Worm (Caenorhabditis elegans) whole organism, L1 larva: ENCODE data around the gene iff-2.

Experiments used
- C16A3.4 ChIP-seq: fragments of 150-350 bp; optimal IDR thresholded peaks from 2 replicates; lab custom pipeline; 2014; ENCODE audit warnings: missing biosample characterization, missing genetic modification characterization
- C34B4.2 ChIP-seq: sonication (generic microtip); optimal IDR thresholded peaks from 2 replicates; lab custom pipeline; 2017; ENCODE audit warnings: mild to moderate bottlenecking, missing genetic modification characterization, missing compliant biosample characterization
- F16B12.6 ChIP-seq: fragments of 150-350 bp; optimal IDR thresholded peaks from 2 replicates; lab custom pipeline; 2014; ENCODE audit warnings: missing biosample characterization, missing genetic modification characterization
- aha-1 ChIP-seq: fragments of 150-350 bp; optimal IDR thresholded peaks from 2 replicates; lab custom pipeline; 2014; ENCODE audit warnings: missing biosample characterization, missing genetic modification characterization
- alr-1 ChIP-seq: fragments of 200-800 bp; sonication (Bioruptor generic); optimal IDR thresholded peaks from 2 replicates; lab custom pipeline; 2018; ENCODE audit warnings: borderline replicate concordance, mild to moderate bottlenecking, missing genetic modification characterization, missing compliant biosample characterization
- ama-1 ChIP-seq: fragments of 150-350 bp; optimal IDR thresholded peaks from 2 replicates; lab custom pipeline; 2014
- blmp-1 ChIP-seq: fragments of 150-350 bp; optimal IDR thresholded peaks from 2 replicates; lab custom pipeline; 2014; ENCODE audit warnings: missing biosample characterization, missing genetic modification characterization
- ceh-63 ChIP-seq: fragments of 200-800 bp; sonication (Bioruptor generic); optimal IDR thresholded peaks from 2 replicates; lab custom pipeline; 2018; ENCODE audit warnings: mild to moderate bottlenecking, missing genetic modification characterization, missing compliant biosample characterization
- ceh-8 ChIP-seq: fragments of 200-800 bp; sonication (Bioruptor generic); optimal IDR thresholded peaks from 2 replicates; lab custom pipeline; 2018; ENCODE audit warnings: mild to moderate bottlenecking, missing genetic modification characterization, moderate library complexity, missing compliant biosample characterization
- ceh-82 ChIP-seq, 3 experiments: fragments of 150-350 bp in 1 of 3; sonication (generic microtip) in 2 of 3; optimal IDR thresholded peaks; 2 replicates each; lab custom pipeline; 2014 to 2017; ENCODE audit warnings: missing biosample characterization in 3 of 3, missing genetic modification characterization in 3 of 3
- ceh-88 ChIP-seq: fragments of 200-800 bp; sonication (Bioruptor generic); IDR thresholded peaks from 2 replicates; pipeline ENCODE4 v1.3.6; 2022; ENCODE audit warnings: missing genetic modification characterization, missing compliant biosample characterization
- efl-1 ChIP-seq, 4 experiments: fragments of 150-350 bp; optimal IDR thresholded peaks in 3 of 4; peaks in 1 of 4; 1 replicate in 1 of 4; 2 replicates in 3 of 4; lab custom pipeline; 2014; ENCODE audit warnings: missing biosample characterization in 2 of 4, missing genetic modification characterization in 2 of 4, missing genetic modification reagents in 2 of 4
- elt-2 ChIP-seq: sonication (generic microtip); optimal IDR thresholded peaks from 2 replicates; lab custom pipeline; 2016; ENCODE audit warnings: missing genetic modification characterization, mild to moderate bottlenecking, inconsistent platforms, missing compliant biosample characterization, missing genetic modification reagents
- ets-5 ChIP-seq: fragments of 200-800 bp; sonication (Bioruptor generic); IDR thresholded peaks from 2 replicates; pipeline ENCODE4 v1.3.6; 2022; ENCODE audit warnings: missing genetic modification characterization, missing compliant biosample characterization
- fkh-10 ChIP-seq: sonication (generic microtip); optimal IDR thresholded peaks from 2 replicates; lab custom pipeline; 2017; ENCODE audit warnings: missing biosample characterization, missing genetic modification reagents, missing genetic modification characterization
- fos-1 ChIP-seq: fragments of 150-350 bp; optimal IDR thresholded peaks from 2 replicates; lab custom pipeline; 2014; ENCODE audit warnings: missing biosample characterization, missing genetic modification characterization
- hlh-17 ChIP-seq: fragments of 200-800 bp; sonication (Bioruptor generic); optimal IDR thresholded peaks from 2 replicates; lab custom pipeline; 2018; ENCODE audit warnings: missing genetic modification characterization, mild to moderate bottlenecking, missing compliant biosample characterization, moderate library complexity, borderline replicate concordance
- jun-1 ChIP-seq: fragments of 150-350 bp; optimal IDR thresholded peaks from 2 replicates; lab custom pipeline; 2014; ENCODE audit warnings: missing biosample characterization, missing genetic modification reagents, missing genetic modification characterization
- lin-13 ChIP-seq: fragments of 150-350 bp; optimal IDR thresholded peaks from 2 replicates; lab custom pipeline; 2014; ENCODE audit warnings: missing biosample characterization, missing genetic modification reagents, missing genetic modification characterization
- lin-14 ChIP-seq: fragments of 200-800 bp; sonication (Bioruptor generic); optimal IDR thresholded peaks from 2 replicates; lab custom pipeline; 2018; ENCODE audit warnings: mild to moderate bottlenecking, missing genetic modification characterization, moderate library complexity, missing compliant biosample characterization
- lin-35 ChIP-seq, 2 experiments: fragments of 150-350 bp; optimal IDR thresholded peaks; 2 replicates each; lab custom pipeline; 2014; ENCODE audit warnings: missing biosample characterization in 2 of 2, missing genetic modification characterization in 2 of 2, missing genetic modification reagents in 2 of 2
- lin-39 ChIP-seq: fragments of 150-350 bp; optimal IDR thresholded peaks from 2 replicates; lab custom pipeline; 2014; ENCODE audit warnings: missing biosample characterization, missing genetic modification reagents, missing genetic modification characterization
- mdl-1 ChIP-seq, 2 experiments: fragments of 150-350 bp; optimal IDR thresholded peaks; 2 replicates each; lab custom pipeline; 2014 to 2017; ENCODE audit warnings: missing biosample characterization in 2 of 2, missing genetic modification characterization in 2 of 2, inconsistent platforms in 1 of 2
- nhr-19 ChIP-seq: fragments of 200-800 bp; sonication (Bioruptor generic); conservative IDR thresholded peaks from 2 replicates; pipeline ENCODE4 v1.3.6; 2022; ENCODE audit warnings: missing genetic modification characterization, missing compliant biosample characterization
- nhr-20 ChIP-seq: sonication (generic microtip); optimal IDR thresholded peaks from 2 replicates; lab custom pipeline; 2016; ENCODE audit warnings: mild to moderate bottlenecking, missing genetic modification characterization, missing compliant biosample characterization
- nhr-28 ChIP-seq: fragments of 150-350 bp; optimal IDR thresholded peaks from 2 replicates; lab custom pipeline; 2014; ENCODE audit warnings: missing biosample characterization, missing genetic modification characterization
- nhr-71 ChIP-seq: sonication (generic microtip); optimal IDR thresholded peaks from 2 replicates; lab custom pipeline; 2016; ENCODE audit warnings: mild to moderate bottlenecking, missing genetic modification characterization, moderate library complexity, missing compliant biosample characterization
- nhr-77 ChIP-seq: fragments of 150-350 bp; optimal IDR thresholded peaks from 2 replicates; lab custom pipeline; 2014; ENCODE audit warnings: missing biosample characterization, missing genetic modification characterization
- nhr-85 ChIP-seq: sonication (generic microtip); peaks from one replicate; lab custom pipeline; 2016; ENCODE audit warnings: missing genetic modification characterization, inconsistent platforms, missing compliant biosample characterization
- nhr-90 ChIP-seq: sonication (generic microtip); optimal IDR thresholded peaks from 2 replicates; lab custom pipeline; 2016; ENCODE audit warnings: mild to moderate bottlenecking, missing genetic modification characterization, missing compliant biosample characterization; ENCODE audit not compliant: poor library complexity
- pag-3 ChIP-seq: sonication (generic microtip); optimal IDR thresholded peaks from 2 replicates; lab custom pipeline; 2017; ENCODE audit warnings: missing genetic modification characterization, mild to moderate bottlenecking, missing compliant biosample characterization, antibody characterized with exemption, borderline replicate concordance; ENCODE audit not compliant: insufficient read depth
- pqm-1 ChIP-seq: sonication (generic microtip); optimal IDR thresholded peaks from 3 replicates; lab custom pipeline; 2017; ENCODE audit warnings: missing biosample characterization, missing genetic modification characterization
- rnt-1 ChIP-seq: sonication (generic microtip); optimal IDR thresholded peaks from 2 replicates; lab custom pipeline; 2016; ENCODE audit warnings: mild to moderate bottlenecking, missing genetic modification characterization, moderate library complexity, missing compliant biosample characterization
- skn-1 ChIP-seq: fragments of 150-350 bp; optimal IDR thresholded peaks from 2 replicates; lab custom pipeline; 2014; ENCODE audit warnings: missing biosample characterization, missing genetic modification characterization
- snpc-4 ChIP-seq: fragments of 150-350 bp; optimal IDR thresholded peaks from 2 replicates; lab custom pipeline; 2014; ENCODE audit warnings: missing biosample characterization, missing genetic modification characterization
- snu-23 ChIP-seq: sonication (generic microtip); optimal IDR thresholded peaks from 2 replicates; lab custom pipeline; 2016; ENCODE audit warnings: missing genetic modification characterization, missing compliant biosample characterization
- sox-4 ChIP-seq: sonication (generic microtip); optimal IDR thresholded peaks from 2 replicates; lab custom pipeline; 2016; ENCODE audit warnings: missing genetic modification characterization, missing compliant biosample characterization
- sptf-1 ChIP-seq: fragments of 150-350 bp; optimal IDR thresholded peaks from 2 replicates; lab custom pipeline; 2014; ENCODE audit warnings: missing biosample characterization, missing genetic modification characterization
- sup-37 ChIP-seq: fragments of 200-800 bp; sonication (Bioruptor generic); optimal IDR thresholded peaks from 2 replicates; lab custom pipeline; 2018; ENCODE audit warnings: mild to moderate bottlenecking, missing genetic modification characterization, missing compliant biosample characterization
- unc-30 ChIP-seq: sonication (generic microtip); optimal IDR thresholded peaks from 2 replicates; lab custom pipeline; 2017; ENCODE audit warnings: missing biosample characterization, missing genetic modification characterization
- unc-62 ChIP-seq: fragments of 150-350 bp; optimal IDR thresholded peaks from 2 replicates; lab custom pipeline; 2014; ENCODE audit warnings: missing biosample characterization, missing genetic modification reagents, missing genetic modification characterization
- unc-98 ChIP-seq: fragments of 200-800 bp; sonication (Bioruptor generic); IDR thresholded peaks from 2 replicates; pipeline ENCODE4 v1.3.6; 2022; ENCODE audit warnings: missing genetic modification characterization, missing compliant biosample characterization
- vab-15 ChIP-seq: sonication (generic microtip); optimal IDR thresholded peaks from 2 replicates; lab custom pipeline; 2017; ENCODE audit warnings: missing genotype, mild to moderate bottlenecking, missing genetic modification characterization, missing compliant biosample characterization
- zag-1 ChIP-seq: fragments of 150-350 bp; optimal IDR thresholded peaks from 2 replicates; lab custom pipeline; 2014; ENCODE audit warnings: missing biosample characterization, missing genetic modification characterization
- ztf-11 ChIP-seq, 2 experiments: sonication (generic microtip); optimal IDR thresholded peaks; 2 replicates each; lab custom pipeline; 2016 to 2017; ENCODE audit warnings: missing genetic modification characterization in 2 of 2, missing biosample characterization in 1 of 2, missing compliant biosample characterization in 1 of 2
- ztf-4 ChIP-seq: fragments of 150-350 bp; optimal IDR thresholded peaks from 2 replicates; lab custom pipeline; 2014; ENCODE audit warnings: missing biosample characterization, missing genetic modification characterization

iff-2 gene

DNA sequence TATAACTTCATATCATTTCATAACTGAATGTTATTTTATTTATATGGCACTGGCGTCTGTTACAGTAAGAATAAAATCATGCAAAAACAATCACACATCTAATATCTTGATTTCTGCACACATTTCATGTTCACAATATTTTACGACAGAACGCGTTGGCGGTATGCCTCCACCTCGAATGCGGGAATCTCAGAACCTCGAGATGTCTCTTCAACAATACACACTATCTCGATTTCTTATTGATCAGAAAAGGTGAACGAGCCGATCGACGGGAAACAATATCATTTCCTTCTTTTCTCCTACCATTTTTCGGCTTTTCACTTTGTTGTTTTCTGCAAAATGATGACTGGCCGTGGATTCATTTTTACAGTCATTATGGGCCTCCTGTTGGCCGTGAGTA, 46.5 kb upstream of the iff-2 start, which contains the start of gene F28C6.10:
TSS of gene F28C6.10 (plus strand) at position 301 of the 400 bp plus-strand sequence.
- TF ChIP-seq alr-1 (tag; lab: Kevin White, UChicago): no peak
- no peak for TF ChIP-seq ceh-82 (tag; optimal IDR thresholded peaks at IDR 0.05; lab: Kevin White, UChicago)

DNA sequence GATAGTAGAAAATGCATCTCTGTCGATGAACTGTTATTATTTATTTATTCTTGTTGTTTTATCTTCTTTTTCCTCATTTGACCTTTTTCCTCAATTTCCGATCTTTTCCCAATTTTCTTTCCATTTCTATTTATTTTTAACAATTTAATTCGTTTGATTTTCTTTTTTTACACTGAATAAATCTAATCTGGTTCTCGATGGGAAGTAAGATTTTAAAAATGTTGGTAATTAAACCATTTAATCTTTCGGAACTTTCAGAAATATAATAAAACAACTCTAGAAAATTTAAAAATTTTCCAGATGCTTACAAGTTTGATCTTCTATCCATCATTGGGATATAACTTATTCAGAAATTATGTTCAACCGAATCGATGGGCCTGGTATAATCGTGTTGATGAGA, 45.4 kb upstream of the iff-2 start, which contains the start of gene F28C6.8:
TSS of gene F28C6.8 (plus strand) at position 301 of the 400 bp plus-strand sequence.
- TF ChIP-seq unc-62 (GFP tag; lab: Kevin White, UChicago) (no peak), ets-5 (GFP tag; lab: Robert Waterston, UW) (no peak), nhr-77 (no peak), pqm-1 (tag; lab: Kevin White, UChicago) (no peak), fos-1 (tag; lab: Kevin White, UChicago) (no peak), nhr-85 (tag; lab: Kevin White, UChicago) (no peak), unc-30 (tag; lab: Kevin White, UChicago) (no peak), ceh-8 (GFP tag; lab: Kevin White, UChicago) (no peak), nhr-20 (no peak), rnt-1 (tag; lab: Kevin White, UChicago) (no peak), nhr-71 (tag; lab: Kevin White, UChicago) (no peak), ztf-11 (tag; optimal IDR thresholded peaks at IDR 0.05; lab: Kevin White, UChicago) (no peak), elt-2 (tag; lab: Kevin White, UChicago) (no peak), C34B4.2 (no peak), ztf-4 (tag; lab: Kevin White, UChicago) (no peak), jun-1 (no peak)
- TF ChIP-seq, all 84 proteins: peak for 0

DNA sequence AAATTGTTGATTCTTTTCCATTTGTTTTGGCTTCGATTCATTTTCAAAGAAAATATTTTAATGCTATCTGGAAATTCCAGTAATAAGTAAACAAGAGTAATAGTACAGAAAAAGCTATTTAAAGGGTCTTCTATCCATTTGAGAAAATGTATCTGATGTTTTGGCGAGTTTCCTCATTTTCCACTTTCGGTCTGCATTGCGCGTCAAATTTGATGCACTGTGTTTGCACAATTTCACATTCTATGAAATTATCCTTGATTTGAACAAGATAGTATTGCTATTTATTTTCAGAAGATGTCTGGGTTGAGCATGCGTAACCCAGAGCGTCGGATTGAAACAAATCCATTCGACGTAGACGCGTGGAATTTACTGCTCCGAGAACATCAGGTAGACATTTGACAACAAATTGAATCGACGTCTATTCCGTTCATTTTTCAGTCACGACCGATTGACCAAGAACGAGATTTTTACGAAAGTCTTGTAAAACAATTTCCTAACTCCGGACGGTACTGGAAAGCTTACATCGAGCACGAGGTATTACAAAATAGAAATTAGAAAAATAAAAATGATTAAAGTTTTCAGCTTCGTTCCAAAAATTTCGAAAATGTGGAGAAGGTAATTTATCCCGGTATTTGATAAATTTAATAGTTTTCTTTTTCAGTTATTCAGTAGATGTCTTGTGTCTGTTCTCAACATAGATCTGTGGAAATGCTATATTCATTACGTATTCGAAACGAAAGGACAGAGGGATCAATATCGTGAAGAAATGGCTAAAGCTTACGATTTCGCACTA, 42.6 kb upstream of the iff-2 start, which contains the start of gene suf-1:
TSS of gene suf-1 (plus strand) at position 280 of the 793 bp plus-strand sequence.
- no peak for TF ChIP-seq fkh-10 (GFP tag; lab: Kevin White, UChicago)
- peak; percentile 50 to 51 for TF ChIP-seq efl-1 (optimal IDR thresholded peaks at IDR 0.05; lab: Kevin White, UChicago)
- TF ChIP-seq efl-1 (GFP tag; optimal IDR thresholded peaks at IDR 0.05 in 1 of 2; lab: Kevin White, UChicago): peak; percentile 42 to 92
- peak; percentile 35 for TF ChIP-seq blmp-1 (tag; lab: Kevin White, UChicago)
- no peak for TF ChIP-seq lin-14 (GFP tag; lab: Kevin White, UChicago)
- TF ChIP-seq snpc-4 (tag; lab: Kevin White, UChicago): no peak
- no peak for TF ChIP-seq C16A3.4 (tag; lab: Kevin White, UChicago)
- TF ChIP-seq unc-98 (GFP tag; lab: Robert Waterston, UW): no peak
- no peak for TF ChIP-seq aha-1 (tag; lab: Kevin White, UChicago)
- no peak for TF ChIP-seq skn-1
- no peak for TF ChIP-seq sup-37 (GFP tag; lab: Kevin White, UChicago)
- peak; percentile 42 for TF ChIP-seq snu-23 (GFP tag; lab: Kevin White, UChicago)
- TF ChIP-seq pag-3: no peak
- no peak for TF ChIP-seq nhr-85 (tag; lab: Kevin White, UChicago)
- peak; percentile 78 for TF ChIP-seq F16B12.6 (tag; lab: Kevin White, UChicago)
- no peak for TF ChIP-seq zag-1 (tag; lab: Kevin White, UChicago)
- peak; percentile 78 for TF ChIP-seq ama-1
- TF ChIP-seq lin-39 (tag; lab: Kevin White, UChicago): no peak
- no peak for TF ChIP-seq ets-5 (GFP tag; lab: Robert Waterston, UW)
- TF ChIP-seq hlh-17 (GFP tag; lab: Kevin White, UChicago): no peak
- no peak for TF ChIP-seq elt-2 (tag; lab: Kevin White, UChicago)
- no peak for TF ChIP-seq lin-13 (GFP tag; lab: Kevin White, UChicago)
- no peak for TF ChIP-seq sptf-1
- TF ChIP-seq pqm-1 (tag; lab: Kevin White, UChicago): no peak
- no peak for TF ChIP-seq jun-1
- TF ChIP-seq fos-1 (tag; lab: Kevin White, UChicago): peak; percentile 0
- no peak for TF ChIP-seq ceh-82 (tag; optimal IDR thresholded peaks at IDR 0.05; lab: Kevin White, UChicago)
- 0 out of 2 replicates have a peak, but pooled peaks have one; percentile 18 for TF ChIP-seq nhr-19 (GFP tag; lab: Robert Waterston, UW)
- no peak for TF ChIP-seq nhr-28
- TF ChIP-seq nhr-90 (tag; lab: Kevin White, UChicago): peak; percentile 42
- TF ChIP-seq vab-15 (tag; lab: Kevin White, UChicago): no peak
- TF ChIP-seq unc-30 (tag; lab: Kevin White, UChicago): no peak
- no peak for TF ChIP-seq ceh-88
- TF ChIP-seq nhr-71 (tag; lab: Kevin White, UChicago): peak; percentile 45
- TF ChIP-seq ceh-63: no peak
- TF ChIP-seq mdl-1 (tag; optimal IDR thresholded peaks at IDR 0.05; lab: Kevin White, UChicago): no peak
- peak; percentile 1 to 47 for TF ChIP-seq lin-35 (GFP tag; optimal IDR thresholded peaks at IDR 0.05; lab: Kevin White, UChicago)
- no peak for TF ChIP-seq sox-4
